Worm (Caenorhabditis elegans) whole organism, midembryonic: ENCODE results near the gene lbp-7.

Source experiments
- T22C8.4 ChIP-seq: fragments of 200-800 bp; sonication (Bioruptor generic); IDR thresholded peaks from 2 replicates; pipeline ENCODE4 v1.3.6; 2022; ENCODE audit warnings: missing genetic modification characterization, missing compliant biosample characterization
- cog-1 ChIP-seq: sonication (generic microtip); optimal IDR thresholded peaks from 2 replicates; lab custom pipeline; 2016; ENCODE audit warnings: missing genetic modification characterization, missing compliant biosample characterization
- flt-1 ChIP-seq: fragments of 200-800 bp; sonication (Bioruptor generic); IDR thresholded peaks from 2 replicates; pipeline ENCODE4 v1.3.6; 2022; ENCODE audit warnings: missing genetic modification characterization, missing compliant biosample characterization
- med-1 ChIP-seq: sonication (generic microtip); optimal IDR thresholded peaks from 2 replicates; lab custom pipeline; 2017; ENCODE audit warnings: missing genetic modification characterization, mild to moderate bottlenecking, missing compliant biosample characterization, antibody characterized with exemption, missing genetic modification reagents; ENCODE audit not compliant: insufficient read depth
- ztf-29 ChIP-seq: fragments of 200-800 bp; sonication (Bioruptor generic); IDR thresholded peaks from 2 replicates; pipeline ENCODE4 v1.3.6; 2022; ENCODE audit warnings: missing genetic modification reagents, missing genetic modification characterization, missing compliant biosample characterization

DNA sequence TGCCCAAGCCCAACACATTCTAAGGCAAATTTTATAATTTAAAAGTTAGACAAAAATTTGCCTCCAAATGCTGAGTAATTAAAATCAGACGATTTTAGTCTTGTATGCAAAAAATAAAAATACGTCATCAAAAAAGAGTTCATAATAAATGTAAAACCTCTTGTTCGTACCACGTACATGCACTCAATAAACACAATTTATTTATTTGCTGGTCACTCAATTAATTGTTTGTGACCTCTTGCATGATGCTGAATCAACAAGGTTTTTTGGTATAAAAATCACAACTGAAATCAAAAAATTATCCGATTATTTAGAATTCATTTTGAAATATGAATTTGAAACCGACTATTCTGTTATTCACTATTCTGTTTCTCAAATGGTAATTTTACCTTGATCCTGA lies 29.2 kb upstream of the lbp-7 start, which contains the start of gene hpx-2:
- TF ChIP-seq flt-1 (GFP tag; lab: Robert Waterston, UW) (no peak), med-1 (GFP tag; lab: Kevin White, UChicago) (no peak), T22C8.4 (no peak), ztf-29 (GFP tag; lab: Robert Waterston, UW) (no peak), cog-1 (tag; lab: Kevin White, UChicago) (no peak)
